Worm (Caenorhabditis elegans): ENCODE data around the gene ztf-29.

ztf-29 gene

DNA sequence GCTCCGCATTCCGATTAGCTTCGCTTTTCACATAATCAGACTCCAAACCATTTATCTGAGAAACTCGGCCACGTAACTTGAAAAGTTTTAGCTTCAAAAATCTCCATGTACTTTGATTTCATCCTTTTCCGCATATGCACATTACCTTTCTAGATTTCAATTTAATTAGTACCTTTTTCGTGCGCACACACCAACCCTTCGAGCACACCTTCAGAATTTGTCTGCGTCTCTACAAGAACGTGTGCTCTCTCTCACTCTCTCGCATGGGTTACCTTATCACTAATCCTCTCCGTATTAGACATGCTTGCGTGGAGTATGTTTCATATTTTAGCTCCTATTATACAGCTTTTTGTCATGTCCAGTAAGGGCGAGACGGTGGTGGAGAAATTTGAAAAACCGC, 48.6 kb downstream of the ztf-29 start, which contains the start of gene Y66D12A.30:
Gene Y66D12A.30 (plus strand): TSS at position 301 of the 400 bp plus-strand sequence.
- TF ChIP-seq lin-39 (tag; optimal IDR thresholded peaks at IDR 0.05) (no peak), Y55F3AM.14 (GFP tag; optimal IDR thresholded peaks at IDR 0.05) (no peak), sma-9 (GFP tag; optimal IDR thresholded peaks at IDR 0.05) (no peak), sma-9 (tag; optimal IDR thresholded peaks at IDR 0.05) (no peak), zag-1 (tag; optimal IDR thresholded peaks at IDR 0.05) (no peak), crh-2 (tag; optimal IDR thresholded peaks at IDR 0.05) (no peak), nhr-25 (tag; optimal IDR thresholded peaks at IDR 0.05) (no peak), skn-1 (tag; optimal IDR thresholded peaks at IDR 0.05) (no peak)

DNA sequence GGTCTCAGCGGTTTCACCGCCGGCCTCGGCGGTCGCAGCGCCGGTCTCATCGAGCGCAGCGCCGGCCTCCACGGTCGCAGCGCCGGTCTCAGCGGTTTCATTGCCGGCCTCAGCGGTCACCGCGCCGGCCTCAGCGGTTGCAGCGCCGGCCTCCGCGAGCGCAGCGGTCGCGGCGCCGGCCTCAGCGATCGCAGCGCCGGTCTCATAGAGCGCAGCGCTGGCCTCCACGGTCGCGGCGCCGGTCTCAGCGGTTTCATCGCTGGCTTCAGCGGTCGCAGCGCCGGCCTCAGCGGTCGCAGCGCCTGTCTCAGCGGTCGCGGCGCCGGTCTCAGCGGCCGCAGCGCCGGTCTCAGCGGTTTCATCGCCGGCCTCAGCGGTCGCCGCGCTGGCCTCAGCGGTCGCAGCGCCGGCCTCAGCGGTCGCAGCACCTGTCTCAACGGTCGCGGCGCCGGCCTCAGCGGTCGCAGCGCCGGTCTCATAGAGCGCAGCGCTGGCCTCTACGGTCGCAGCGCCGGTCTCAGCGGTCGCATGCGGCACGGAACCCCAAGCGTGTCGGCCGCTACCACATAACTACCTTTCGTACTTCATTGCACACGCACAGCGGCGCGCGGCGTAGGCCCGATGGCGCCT, 50.8 kb downstream of the ztf-29 start:
- TF ChIP-seq sma-3 (GFP tag; optimal IDR thresholded peaks at IDR 0.05) (no peak), unc-62 (GFP tag; optimal IDR thresholded peaks at IDR 0.05) (no peak), ztf-11 (tag; optimal IDR thresholded peaks at IDR 0.05) (no peak), unc-39 (tag; optimal IDR thresholded peaks at IDR 0.05) (no peak), ceh-16 (tag; optimal IDR thresholded peaks at IDR 0.05) (no peak), C34F6.9 (tag; optimal IDR thresholded peaks at IDR 0.05) (no peak), sma-9 (GFP tag; optimal IDR thresholded peaks at IDR 0.05) (no peak), sma-9 (tag; optimal IDR thresholded peaks at IDR 0.05) (no peak), alr-1 (tag; optimal IDR thresholded peaks at IDR 0.05) (no peak)

Data from whole organism, L2 larva.